Worm (Caenorhabditis elegans) whole organism, mixed stage, embryonic: ENCODE results near the gene C04E12.4.

ENCODE experiments used
- M03D4.4 ChIP-seq: sonication (generic microtip); optimal IDR thresholded peaks from 2 replicates; lab custom pipeline; 2017; ENCODE audit warnings: mild to moderate bottlenecking, missing genetic modification characterization, missing compliant biosample characterization
- bed-3 ChIP-seq: fragments of 200-800 bp; sonication (Bioruptor generic); optimal IDR thresholded peaks from 3 replicates; lab custom pipeline; 2018; ENCODE audit warnings: mild to moderate bottlenecking, missing genetic modification characterization, moderate library complexity, missing compliant biosample characterization
- blmp-1 ChIP-seq: fragments of 150-350 bp; optimal IDR thresholded peaks from 2 replicates; lab custom pipeline; 2014; ENCODE audit warnings: missing biosample characterization, missing genetic modification characterization
- ceh-39 ChIP-seq: fragments of 150-350 bp; optimal IDR thresholded peaks from 2 replicates; lab custom pipeline; 2014; ENCODE audit warnings: missing biosample characterization, missing genetic modification characterization
- ceh-43 ChIP-seq: fragments of 200-800 bp; sonication (Bioruptor generic); optimal IDR thresholded peaks from 2 replicates; lab custom pipeline; 2018; ENCODE audit warnings: mild to moderate bottlenecking, missing genetic modification characterization, moderate library complexity, missing compliant biosample characterization
- ces-1 ChIP-seq: fragments of 150-350 bp; optimal IDR thresholded peaks from 2 replicates; lab custom pipeline; 2014; ENCODE audit warnings: missing biosample characterization, missing genetic modification reagents, missing genetic modification characterization
- cnd-1 ChIP-seq: fragments of 200-800 bp; sonication (Bioruptor generic); optimal IDR thresholded peaks from 2 replicates; lab custom pipeline; 2018; ENCODE audit warnings: mild to moderate bottlenecking, missing genetic modification characterization, missing compliant biosample characterization
- drap-1 ChIP-seq: fragments of 200-800 bp; sonication (Bioruptor generic); optimal IDR thresholded peaks from 3 replicates; lab custom pipeline; 2018; ENCODE audit warnings: mild to moderate bottlenecking, missing genetic modification characterization, missing compliant biosample characterization
- elt-1 ChIP-seq: sonication (generic microtip); optimal IDR thresholded peaks from 2 replicates; lab custom pipeline; 2017; ENCODE audit warnings: missing genetic modification characterization, mild to moderate bottlenecking, missing compliant biosample characterization, antibody characterized with exemption, moderate library complexity, borderline replicate concordance; ENCODE audit not compliant: insufficient read depth
- elt-3 ChIP-seq: fragments of 150-350 bp; optimal IDR thresholded peaks from 2 replicates; lab custom pipeline; 2014; ENCODE audit warnings: missing biosample characterization, missing genetic modification characterization
- flh-1 ChIP-seq: fragments of 200-800 bp; sonication (Bioruptor generic); optimal IDR thresholded peaks from 2 replicates; lab custom pipeline; 2018; ENCODE audit warnings: mild to moderate bottlenecking, missing genetic modification characterization, moderate library complexity, missing compliant biosample characterization
- ham-2 ChIP-seq: fragments of 200-800 bp; sonication (Bioruptor generic); optimal IDR thresholded peaks from 2 replicates; lab custom pipeline; 2018; ENCODE audit warnings: mild to moderate bottlenecking, missing genetic modification characterization, missing compliant biosample characterization
- hlh-1 ChIP-seq: fragments of 150-350 bp; optimal IDR thresholded peaks from 2 replicates; lab custom pipeline; 2014; ENCODE audit warnings: missing biosample characterization, missing genetic modification reagents, missing genetic modification characterization
- lin-13 ChIP-seq: fragments of 150-350 bp; optimal IDR thresholded peaks from 2 replicates; lab custom pipeline; 2014; ENCODE audit warnings: missing biosample characterization, missing genetic modification characterization
- lin-32 ChIP-seq: fragments of 200-800 bp; sonication (Bioruptor generic); optimal IDR thresholded peaks from 2 replicates; lab custom pipeline; 2018; ENCODE audit warnings: mild to moderate bottlenecking, missing genetic modification characterization, missing compliant biosample characterization
- lsy-2 ChIP-seq: fragments of 150-350 bp; optimal IDR thresholded peaks from 2 replicates; lab custom pipeline; 2014; ENCODE audit warnings: missing biosample characterization, missing genetic modification characterization
- mab-5 ChIP-seq: fragments of 150-350 bp; optimal IDR thresholded peaks from 2 replicates; lab custom pipeline; 2014; ENCODE audit warnings: missing biosample characterization, missing genetic modification characterization
- mep-1 ChIP-seq: fragments of 150-350 bp; optimal IDR thresholded peaks from 2 replicates; lab custom pipeline; 2017; ENCODE audit warnings: missing biosample characterization, missing genetic modification reagents, missing genetic modification characterization, inconsistent platforms
- nhr-12 ChIP-seq: fragments of 150-350 bp; optimal IDR thresholded peaks from 2 replicates; lab custom pipeline; 2014; ENCODE audit warnings: missing biosample characterization, missing genetic modification characterization
- nhr-237 ChIP-seq: fragments of 150-350 bp; optimal IDR thresholded peaks from 2 replicates; lab custom pipeline; 2014; ENCODE audit warnings: missing biosample characterization, missing genetic modification characterization
- nhr-28 ChIP-seq: fragments of 150-350 bp; optimal IDR thresholded peaks from 2 replicates; lab custom pipeline; 2014; ENCODE audit warnings: missing biosample characterization, missing genetic modification characterization
- nhr-76 ChIP-seq: sonication (generic microtip); optimal IDR thresholded peaks from 2 replicates; lab custom pipeline; 2017; ENCODE audit warnings: missing biosample characterization, missing genetic modification characterization
- pha-4 ChIP-seq: fragments of 150-350 bp; optimal IDR thresholded peaks from 2 replicates; lab custom pipeline; 2018; ENCODE audit warnings: missing biosample characterization, missing genetic modification reagents, missing genetic modification characterization
- sem-2 ChIP-seq: fragments of 200-800 bp; sonication (Bioruptor generic); optimal IDR thresholded peaks from 2 replicates; lab custom pipeline; 2018; ENCODE audit warnings: mild to moderate bottlenecking, missing genetic modification characterization, missing compliant biosample characterization
- snpc-4 ChIP-seq: fragments of 150-350 bp; optimal IDR thresholded peaks from 2 replicates; lab custom pipeline; 2014; ENCODE audit warnings: missing biosample characterization, missing genetic modification characterization
- sptf-1 ChIP-seq: sonication (generic microtip); optimal IDR thresholded peaks from 2 replicates; lab custom pipeline; 2017; ENCODE audit warnings: mild to moderate bottlenecking, missing genetic modification characterization, moderate library complexity, missing compliant biosample characterization
- tbx-8 ChIP-seq: fragments of 200-800 bp; sonication (Bioruptor generic); optimal IDR thresholded peaks from 2 replicates; lab custom pipeline; 2018; ENCODE audit warnings: mild to moderate bottlenecking, missing genetic modification characterization, moderate library complexity, missing compliant biosample characterization
- unc-120 ChIP-seq: sonication (generic microtip); optimal IDR thresholded peaks from 2 replicates; lab custom pipeline; 2017; ENCODE audit warnings: missing genetic modification characterization, missing compliant biosample characterization; ENCODE audit not compliant: poor library complexity, severe bottlenecking
- unc-39 ChIP-seq: fragments of 150-350 bp; optimal IDR thresholded peaks from 2 replicates; lab custom pipeline; 2014; ENCODE audit warnings: missing biosample characterization, missing genetic modification characterization
- unc-62 ChIP-seq: fragments of 150-350 bp; optimal IDR thresholded peaks from 2 replicates; lab custom pipeline; 2014; ENCODE audit warnings: missing biosample characterization, missing genetic modification reagents, missing genetic modification characterization
- zip-8 ChIP-seq: fragments of 150-350 bp; optimal IDR thresholded peaks from 2 replicates; lab custom pipeline; 2014; ENCODE audit warnings: missing biosample characterization, missing genetic modification characterization
- ztf-11 ChIP-seq: fragments of 150-350 bp; optimal IDR thresholded peaks from 2 replicates; lab custom pipeline; 2014; ENCODE audit warnings: missing biosample characterization, missing genetic modification characterization

The C04E12.4 gene

ce11 chrV:3362475-3362874, at the start of gene C04E12.4:
C04E12.4 (plus strand) TSS chrV:3362775.
- TF ChIP-seq ham-2: no peak
- no peak for TF ChIP-seq lin-32
- no peak for TF ChIP-seq pha-4 (tag; lab: Kevin White, UChicago)
- no peak for TF ChIP-seq nhr-237 (tag; lab: Kevin White, UChicago)
- TF ChIP-seq nhr-12 (tag; lab: Kevin White, UChicago): no peak
- TF ChIP-seq cnd-1 (tag; lab: Kevin White, UChicago): no peak
- TF ChIP-seq unc-39 (tag; lab: Kevin White, UChicago): no peak
- no peak for TF ChIP-seq unc-62 (GFP tag; lab: Kevin White, UChicago)
- TF ChIP-seq sptf-1: no peak
- TF ChIP-seq sem-2: no peak
- no peak for TF ChIP-seq unc-120 (tag; lab: Kevin White, UChicago)
- no peak for TF ChIP-seq snpc-4 (tag; lab: Kevin White, UChicago)
- TF ChIP-seq bed-3 (GFP tag; lab: Kevin White, UChicago): no peak

DNA sequence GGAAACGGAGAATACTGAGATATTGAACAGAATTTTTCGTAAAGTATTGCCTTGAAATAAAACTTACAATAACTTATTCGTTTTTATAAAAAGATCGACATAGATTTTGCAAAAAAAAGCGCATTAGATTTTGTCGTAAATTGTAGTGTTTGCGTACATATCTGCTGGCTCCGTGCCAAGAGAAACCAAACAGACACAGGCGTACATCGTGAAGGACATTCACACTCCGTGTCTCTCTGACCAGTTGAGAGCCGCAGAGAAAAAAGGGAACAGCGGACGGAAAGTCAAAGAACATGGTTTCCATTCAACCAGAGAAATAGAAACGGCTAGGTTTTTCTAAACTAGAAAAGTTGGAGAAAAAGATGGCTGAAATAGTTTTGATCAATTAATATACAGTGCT, 47.3 kb upstream of the C04E12.4 start, which contains the start of gene arrd-19:
TSS of gene arrd-19 (minus strand) at position 209 of the 400 bp plus-strand sequence.
- TF ChIP-seq nhr-12 (tag; lab: Kevin White, UChicago) (no peak), mep-1 (peak; percentile 4), nhr-237 (tag; lab: Kevin White, UChicago) (peak; percentile 19), flh-1 (GFP tag; lab: Kevin White, UChicago) (no peak), ces-1 (GFP tag; lab: Kevin White, UChicago) (no peak), nhr-28 (no peak), hlh-1 (tag; lab: Kevin White, UChicago) (peak; percentile 49)

- no peak for TF ChIP-seq zip-8 (tag; lab: Kevin White, UChicago)
- TF ChIP-seq nhr-28: no peak
- TF ChIP-seq sem-2: no peak
- TF ChIP-seq cnd-1 (tag; lab: Kevin White, UChicago): no peak
- no peak for TF ChIP-seq sptf-1
These were observed 46.5 kb upstream of the C04E12.4 start, which contains the start of gene F35F10.1 for ce11 chrV:3316108-3316507. F35F10.1 (plus strand) TSS chrV:3316307.

DNA sequence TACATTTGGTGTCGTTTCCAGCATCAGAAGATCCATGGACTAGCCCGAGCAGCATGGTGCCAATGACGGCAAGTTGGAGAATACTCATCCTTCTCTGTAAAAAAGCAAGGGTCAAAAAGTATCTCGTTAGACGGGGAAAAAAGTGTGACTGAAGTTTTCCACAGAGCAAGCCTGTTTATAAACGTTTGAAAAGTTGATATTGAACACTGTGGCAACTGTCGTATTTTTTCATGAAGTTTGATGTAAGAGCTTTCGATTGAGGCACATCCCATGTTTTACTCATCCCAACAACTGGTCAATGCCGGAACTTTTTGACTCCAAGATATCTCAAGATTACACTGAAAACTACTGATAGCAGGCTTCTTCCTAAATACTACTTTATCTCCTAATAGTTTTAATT, 43.6 kb upstream of the C04E12.4 start, which contains the start of gene F35F10.13:
TSS of gene F35F10.13 (minus strand) at position 101 of the 400 bp plus-strand sequence.
- TF ChIP-seq blmp-1 (no peak), mab-5 (tag; lab: Kevin White, UChicago) (no peak), ztf-11 (tag; lab: Kevin White, UChicago) (no peak), tbx-8 (GFP tag; lab: Kevin White, UChicago) (no peak), ceh-39 (tag; lab: Kevin White, UChicago) (no peak), snpc-4 (tag; lab: Kevin White, UChicago) (no peak), flh-1 (GFP tag; lab: Kevin White, UChicago) (no peak), M03D4.4 (no peak), sem-2 (no peak), lsy-2 (tag; lab: Kevin White, UChicago) (no peak), lin-13 (no peak), elt-3 (tag; lab: Kevin White, UChicago) (no peak), ham-2 (no peak), hlh-1 (tag; lab: Kevin White, UChicago) (no peak), unc-62 (GFP tag; lab: Kevin White, UChicago) (no peak)
- TF ChIP-seq, all 35 proteins: peak for 0

DNA sequence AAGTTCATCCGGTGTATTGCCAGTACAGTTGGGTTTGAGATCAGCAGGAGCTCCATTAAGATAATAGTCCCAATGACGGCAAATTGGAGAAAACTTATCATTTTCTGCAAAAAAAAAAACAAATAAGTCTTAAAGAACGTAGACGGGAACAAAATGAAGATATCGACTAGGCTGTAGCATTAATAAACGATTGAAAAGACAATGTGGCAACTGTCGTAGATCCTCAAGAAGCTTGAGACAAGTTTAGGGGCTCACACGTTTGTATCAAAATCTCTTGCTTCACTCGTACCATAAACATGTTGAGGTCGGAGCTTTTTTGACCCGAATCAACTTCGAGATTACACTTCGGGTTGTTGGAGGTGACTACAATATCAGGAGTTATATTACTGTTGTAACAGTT, 42.6 kb upstream of the C04E12.4 start, which contains the start of gene F35F10.14:
TSS of gene F35F10.14 (minus strand) at position 101 of the 400 bp plus-strand sequence.
- TF ChIP-seq flh-1 (GFP tag; lab: Kevin White, UChicago) (no peak), lin-13 (no peak), sem-2 (no peak), ham-2 (no peak), ceh-39 (tag; lab: Kevin White, UChicago) (no peak), ztf-11 (tag; lab: Kevin White, UChicago) (no peak), elt-1 (tag; lab: Kevin White, UChicago) (no peak), elt-3 (tag; lab: Kevin White, UChicago) (no peak)

ce11 chrV:3320432-3320831, 42.1 kb upstream of the C04E12.4 start, which contains the start of gene C17B7.14:
C17B7.14 (minus strand) TSS chrV:3320532.
- no peak for TF ChIP-seq drap-1 (GFP tag; lab: Kevin White, UChicago)
- TF ChIP-seq nhr-76 (tag; lab: Kevin White, UChicago): no peak
- no peak for TF ChIP-seq nhr-28
- no peak for TF ChIP-seq M03D4.4
- TF ChIP-seq elt-1 (tag; lab: Kevin White, UChicago): no peak
- TF ChIP-seq sem-2: no peak
- TF ChIP-seq ceh-43: no peak
- no peak for TF ChIP-seq tbx-8 (GFP tag; lab: Kevin White, UChicago)
